Worm (Caenorhabditis elegans): ENCODE measurements around the gene F52H2.15.

Gene F52H2.15

ce11 chrX:2591586-2592000 is 26.4 kb downstream of the F52H2.15 start (continued):
- TF ChIP-seq zag-1 (tag; optimal IDR thresholded peaks at IDR 0.05), result no peak
- TF ChIP-seq T20F7.1 (GFP tag; optimal IDR thresholded peaks at IDR 0.05), result no peak
- no peak for TF ChIP-seq dmd-9 (GFP tag; IDR thresholded peaks at IDR 0.05)
- TF ChIP-seq ceh-44 (GFP tag; IDR thresholded peaks at IDR 0.05), result no peak
- TF ChIP-seq arid-1 (GFP tag; conservative IDR thresholded peaks at IDR 0.05), result 0 out of 2 replicates have a peak, but pooled peaks have one; percentile 26
- peak; percentile 36 for TF ChIP-seq dmd-6 (GFP tag; IDR thresholded peaks at IDR 0.05)
- TF ChIP-seq attf-4 (tag; optimal IDR thresholded peaks at IDR 0.05), result no peak
- no peak for TF ChIP-seq unc-62 (GFP tag; optimal IDR thresholded peaks at IDR 0.05 in 1 of 2)
- TF ChIP-seq unc-62 (tag; optimal IDR thresholded peaks at IDR 0.05), result no peak
- TF ChIP-seq hif-1 (tag; optimal IDR thresholded peaks at IDR 0.05), result peak in 1 of 2 experiments; percentile 37
- no peak for TF ChIP-seq vab-7 (GFP tag; IDR thresholded peaks at IDR 0.05)
- TF ChIP-seq unc-130 (GFP tag; optimal IDR thresholded peaks at IDR 0.05), result no peak
- TF ChIP-seq zfp-3 (GFP tag; conservative IDR thresholded peaks at IDR 0.05), result no peak
- TF ChIP-seq sdz-12 (GFP tag; optimal IDR thresholded peaks at IDR 0.05), result no peak
- no peak for TF ChIP-seq R02D3.7 (tag; optimal IDR thresholded peaks at IDR 0.05)
- TF ChIP-seq lin-38 (GFP tag; IDR thresholded peaks at IDR 0.05), result no peak
- TF ChIP-seq F49E8.2 (tag; optimal IDR thresholded peaks at IDR 0.05; ENCODE audit: borderline replicate concordance), result no peak
- no peak for TF ChIP-seq dmd-8 (GFP tag; IDR thresholded peaks at IDR 0.05)
- no peak for TF ChIP-seq snpc-1.2 (GFP tag; IDR thresholded peaks at IDR 0.05)
- no peak for TF ChIP-seq F37D6.2 (tag; optimal IDR thresholded peaks at IDR 0.05)
- TF ChIP-seq nhr-111 (GFP tag; optimal IDR thresholded peaks at IDR 0.05), result no peak
- TF ChIP-seq lir-3 (tag; optimal IDR thresholded peaks at IDR 0.05), result no peak
- peak; percentile 55 for TF ChIP-seq nhr-28 (tag; optimal IDR thresholded peaks at IDR 0.05)
- TF ChIP-seq lin-15B (tag; optimal IDR thresholded peaks at IDR 0.05), result no peak
- TF ChIP-seq mep-1 (tag; optimal IDR thresholded peaks at IDR 0.05), result peak; percentile 71
- TF ChIP-seq zip-11 (GFP tag; IDR thresholded peaks at IDR 0.05), result no peak
- TF ChIP-seq F26F4.8 (GFP tag; conservative IDR thresholded peaks at IDR 0.05), result no peak
- TF ChIP-seq nhr-237 (tag; optimal IDR thresholded peaks at IDR 0.05), result no peak
- TF ChIP-seq spr-1 (tag; optimal IDR thresholded peaks at IDR 0.05), result no peak
- TF ChIP-seq spr-3 (GFP tag; optimal IDR thresholded peaks at IDR 0.05), result no peak
- TF ChIP-seq F44E2.7 (GFP tag; IDR thresholded peaks at IDR 0.05), result no peak
- no peak for TF ChIP-seq ztf-11 (tag; optimal IDR thresholded peaks at IDR 0.05)
- TF ChIP-seq ama-1 (optimal IDR thresholded peaks at IDR 0.05), result no peak
- TF ChIP-seq gei-8 (GFP tag; optimal IDR thresholded peaks at IDR 0.05), result peak; percentile 10
- TF ChIP-seq zip-2 (tag; optimal IDR thresholded peaks at IDR 0.05), result no peak
- TF ChIP-seq lsy-2 (tag; optimal IDR thresholded peaks at IDR 0.05), result peak in 1 of 2 experiments; percentile 10
- no peak for TF ChIP-seq F10B5.3 (tag; optimal IDR thresholded peaks at IDR 0.05)
- TF ChIP-seq Y75B8A.6 (GFP tag; IDR thresholded peaks at IDR 0.05), result no peak
- no peak for TF ChIP-seq ces-1 (GFP tag; optimal IDR thresholded peaks at IDR 0.05)
- no peak for TF ChIP-seq ceh-20 (GFP tag; IDR thresholded peaks at IDR 0.05)
- no peak for TF ChIP-seq daf-8 (GFP tag; IDR thresholded peaks at IDR 0.05)
- no peak for TF ChIP-seq tag-97 (GFP tag; IDR thresholded peaks at IDR 0.05)
- no peak for TF ChIP-seq Y105C5A.15 (GFP tag; IDR thresholded peaks at IDR 0.05)
- no peak for TF ChIP-seq ceh-82 (tag; optimal IDR thresholded peaks at IDR 0.05)
- TF ChIP-seq nhr-25 (tag; optimal IDR thresholded peaks at IDR 0.05; ENCODE audit: borderline replicate concordance, insufficient read depth), result peak; percentile 88
- TF ChIP-seq rbr-2 (tag; optimal IDR thresholded peaks at IDR 0.05), result peak; percentile 40
- no peak for TF ChIP-seq ZK337.2 (GFP tag; IDR thresholded peaks at IDR 0.05)
- peak in 1 of 2 experiments; percentile 37 for TF ChIP-seq mdl-1 (tag; optimal IDR thresholded peaks at IDR 0.05)
- no peak for TF ChIP-seq nhr-41 (GFP tag; IDR thresholded peaks at IDR 0.05)
- TF ChIP-seq nhr-10 (tag; optimal IDR thresholded peaks at IDR 0.05), result no peak
- TF ChIP-seq D1046.2 (GFP tag; IDR thresholded peaks at IDR 0.05), result no peak
- no peak for TF ChIP-seq cey-2 (tag; optimal IDR thresholded peaks at IDR 0.05; ENCODE audit: borderline replicate concordance, insufficient read depth)
